Fruit fly (Drosophila melanogaster) whole organism, embryonic: Measurements from ENCODE around the gene CG3349.
A peak's percentile ranks its signal among the peaks of the same experiment; 100 is the strongest.

Source experiments
- ATbp ChIP-seq: fragments of 200-800 bp; sonication (Bioruptor generic); optimal IDR thresholded peaks from 2 replicates; lab custom pipeline; 2017; ENCODE audit warnings: missing biosample characterization, mild to moderate bottlenecking, missing genetic modification characterization, missing genetic modification reagents
- Aef1 ChIP-seq: fragments of 200-800 bp; sonication (Bioruptor generic); IDR thresholded peaks from 3 replicates; pipeline ENCODE4 v1.3.6; 2022; ENCODE audit warnings: missing biosample characterization, missing genetic modification characterization
- Blimp-1 ChIP-seq: fragments of 200-800 bp; sonication (Bioruptor generic); optimal IDR thresholded peaks from 3 replicates; lab custom pipeline; 2018; ENCODE audit warnings: missing biosample characterization, missing genetic modification characterization, mild to moderate bottlenecking, moderate library complexity, missing genetic modification reagents
- CG11504 ChIP-seq: fragments of 200-800 bp; sonication (Bioruptor generic); optimal IDR thresholded peaks from 3 replicates; lab custom pipeline; 2019; ENCODE audit warnings: missing biosample characterization, mild to moderate bottlenecking, missing genetic modification characterization, moderate library complexity
- CG11696 ChIP-seq: fragments of 200-800 bp; sonication (Bioruptor generic); IDR thresholded peaks from 2 replicates; pipeline ENCODE4 v1.3.6; 2022; ENCODE audit warnings: missing biosample characterization, missing genetic modification characterization
- CG16779 ChIP-seq: fragments of 200-800 bp; sonication (Bioruptor generic); IDR thresholded peaks from 2 replicates; pipeline ENCODE4 v1.3.6; 2022; ENCODE audit warnings: missing biosample characterization, missing genetic modification characterization
- CG17359 ChIP-seq: fragments of 200-800 bp; sonication (Bioruptor generic); optimal IDR thresholded peaks from 3 replicates; lab custom pipeline; 2018; ENCODE audit warnings: missing biosample characterization, mild to moderate bottlenecking, missing genetic modification characterization, moderate library complexity
- CG17568 ChIP-seq: fragments of 200-800 bp; sonication (Bioruptor generic); optimal IDR thresholded peaks from 2 replicates; lab custom pipeline; 2018; ENCODE audit warnings: missing biosample characterization, mild to moderate bottlenecking, missing genetic modification characterization, moderate library complexity
- CG18011 ChIP-seq: fragments of 200-800 bp; sonication (Bioruptor generic); optimal IDR thresholded peaks from 2 replicates; lab custom pipeline; 2017; ENCODE audit warnings: missing biosample characterization, missing genetic modification characterization, mild to moderate bottlenecking, moderate library complexity, missing genotype
- CG18476 ChIP-seq: fragments of 200-800 bp; sonication (Bioruptor generic); optimal IDR thresholded peaks from 2 replicates; lab custom pipeline; 2016; ENCODE audit warnings: missing biosample characterization, mild to moderate bottlenecking, missing genetic modification characterization
- CG2712 ChIP-seq: fragments of 200-800 bp; optimal IDR thresholded peaks from 3 replicates; lab custom pipeline; 2019; ENCODE audit warnings: missing biosample characterization, mild to moderate bottlenecking, missing genetic modification characterization, moderate library complexity
- CG32767 ChIP-seq: fragments of 200-800 bp; sonication (Bioruptor generic); IDR thresholded peaks from 2 replicates; pipeline ENCODE4 v1.3.6; 2022; ENCODE audit warnings: missing biosample characterization, missing genetic modification characterization
- CG3407 ChIP-seq: fragments of 200-800 bp; sonication (Bioruptor generic); optimal IDR thresholded peaks from 2 replicates; lab custom pipeline; 2018; ENCODE audit warnings: missing biosample characterization, mild to moderate bottlenecking, missing genetic modification characterization
- CG43689 ChIP-seq: fragments of 200-800 bp; sonication (Bioruptor generic); IDR thresholded peaks from 2 replicates; pipeline ENCODE4 v1.3.6; 2022; ENCODE audit warnings: missing biosample characterization, missing genetic modification characterization
- CG6813 ChIP-seq: fragments of 200-800 bp; sonication (Bioruptor generic); optimal IDR thresholded peaks from 2 replicates; lab custom pipeline; 2017; ENCODE audit warnings: missing biosample characterization, missing genetic modification characterization, mild to moderate bottlenecking, moderate library complexity, missing genetic modification reagents
- CG9437 ChIP-seq: fragments of 200-800 bp; sonication (Bioruptor generic); optimal IDR thresholded peaks from 2 replicates; lab custom pipeline; 2018; ENCODE audit warnings: missing biosample characterization, mild to moderate bottlenecking, missing genetic modification characterization
- Dek ChIP-seq: fragments of 200-800 bp; sonication (Bioruptor generic); optimal IDR thresholded peaks from 3 replicates; lab custom pipeline; 2019; ENCODE audit warnings: missing biosample characterization, mild to moderate bottlenecking, missing genetic modification characterization, moderate library complexity
- Drgx ChIP-seq: fragments of 200-800 bp; sonication (Bioruptor generic); IDR thresholded peaks from 2 replicates; pipeline ENCODE4 v1.3.6; 2022; ENCODE audit warnings: missing biosample characterization, missing genetic modification characterization
- Ets97D ChIP-seq: fragments of 200-800 bp; sonication (Bioruptor generic); optimal IDR thresholded peaks from 3 replicates; lab custom pipeline; 2016; ENCODE audit warnings: missing biosample characterization, missing genetic modification characterization
- H15 ChIP-seq: fragments of 200-800 bp; sonication (Bioruptor generic); IDR thresholded peaks from 3 replicates; pipeline ENCODE4 v1.3.6; 2022; ENCODE audit warnings: missing biosample characterization, missing genetic modification characterization
- HLH3B ChIP-seq: fragments of 200-800 bp; sonication (Bioruptor generic); IDR thresholded peaks from 2 replicates; pipeline ENCODE4 v1.3.6; 2022; ENCODE audit warnings: missing biosample characterization, missing genetic modification characterization
- Hey ChIP-seq: fragments of 200-800 bp; sonication (Bioruptor generic); optimal IDR thresholded peaks from 3 replicates; lab custom pipeline; 2018; ENCODE audit warnings: missing biosample characterization, mild to moderate bottlenecking, missing genetic modification characterization
- Hr51 ChIP-seq, 2 experiments: fragments of 200-800 bp; sonication (Bioruptor generic); optimal IDR thresholded peaks; 2 replicates in 1 of 2; 3 replicates in 1 of 2; lab custom pipeline; 2016 to 2018; ENCODE audit warnings: missing biosample characterization in 2 of 2, missing genetic modification characterization in 2 of 2, mild to moderate bottlenecking in 1 of 2, moderate library complexity in 1 of 2
- Meics ChIP-seq: fragments of 200-800 bp; sonication (Bioruptor generic); optimal IDR thresholded peaks from 2 replicates; lab custom pipeline; 2017; ENCODE audit warnings: missing biosample characterization, mild to moderate bottlenecking, missing genetic modification characterization
- Nf-YC ChIP-seq: fragments of 200-800 bp; optimal IDR thresholded peaks from 3 replicates; lab custom pipeline; 2019; ENCODE audit warnings: missing biosample characterization, mild to moderate bottlenecking, missing genetic modification characterization, moderate library complexity
- Sox100B ChIP-seq: fragments of 200-800 bp; sonication (Bioruptor generic); optimal IDR thresholded peaks from 3 replicates; lab custom pipeline; 2018; ENCODE audit warnings: missing biosample characterization, mild to moderate bottlenecking, missing genetic modification characterization
- ara ChIP-seq: fragments of 200-800 bp; sonication (Bioruptor generic); IDR thresholded peaks from 2 replicates; pipeline ENCODE4 v1.3.6; 2022; ENCODE audit warnings: missing biosample characterization, missing genetic modification characterization
- bsh ChIP-seq, 2 experiments: fragments of 200-800 bp; sonication (Bioruptor generic); optimal IDR thresholded peaks; 2 replicates each; lab custom pipeline; 2017 to 2018; ENCODE audit warnings: mild to moderate bottlenecking in 2 of 2, missing biosample characterization in 2 of 2, missing genetic modification characterization in 2 of 2, moderate library complexity in 1 of 2
- chinmo ChIP-seq: fragments of 200-800 bp; sonication (Bioruptor generic); IDR thresholded peaks from 4 replicates; pipeline ENCODE4 v1.3.6; 2022; ENCODE audit warnings: missing biosample characterization, missing genetic modification characterization; ENCODE audit not compliant: partially characterized antibody
- dmrt99B ChIP-seq: fragments of 200-800 bp; sonication (Bioruptor generic); optimal IDR thresholded peaks from 2 replicates; lab custom pipeline; 2018; ENCODE audit warnings: missing biosample characterization, mild to moderate bottlenecking, missing genetic modification characterization, moderate library complexity
- fd96Cb ChIP-seq: fragments of 200-800 bp; sonication (Bioruptor generic); optimal IDR thresholded peaks from 2 replicates; lab custom pipeline; 2018; ENCODE audit warnings: missing biosample characterization, mild to moderate bottlenecking, missing genetic modification characterization, moderate library complexity
- fu2 ChIP-seq: fragments of 200-800 bp; sonication (Bioruptor generic); optimal IDR thresholded peaks from 2 replicates; lab custom pipeline; 2016; ENCODE audit warnings: missing biosample characterization, missing genetic modification characterization
- gem ChIP-seq: fragments of 200-800 bp; sonication (Bioruptor generic); optimal IDR thresholded peaks from 2 replicates; lab custom pipeline; 2019; ENCODE audit warnings: missing biosample characterization, mild to moderate bottlenecking, missing genetic modification characterization, moderate library complexity
- hbn ChIP-seq: fragments of 200-800 bp; sonication (Bioruptor generic); IDR thresholded peaks from 2 replicates; pipeline ENCODE4 v1.3.6; 2022; ENCODE audit warnings: missing biosample characterization, missing genetic modification characterization; ENCODE audit not compliant: partially characterized antibody
- her ChIP-seq: fragments of 200-800 bp; sonication (Bioruptor generic); optimal IDR thresholded peaks from 2 replicates; lab custom pipeline; 2016; ENCODE audit warnings: missing biosample characterization, missing genetic modification characterization
- hth ChIP-seq: fragments of >200 bp; optimal IDR thresholded peaks from 2 replicates; lab custom pipeline; 2017; ENCODE audit warnings: inconsistent platforms
- insv ChIP-seq, 2 experiments: fragments of 200-800 bp; sonication (Bioruptor generic); optimal IDR thresholded peaks; 3 replicates each; lab custom pipeline; 2016 to 2018; ENCODE audit warnings: missing biosample characterization in 2 of 2, missing genetic modification characterization in 2 of 2
- lmd ChIP-seq: fragments of 200-800 bp; sonication (Bioruptor generic); IDR thresholded peaks from 2 replicates; pipeline ENCODE4 v1.3.6; 2022; ENCODE audit warnings: missing biosample characterization, missing genetic modification characterization
- pan ChIP-seq, 4 experiments: fragments of >200 bp in 3 of 4; fragments of 200-800 bp in 1 of 4; sonication (Bioruptor generic) in 1 of 4; optimal IDR thresholded peaks in 3 of 4; IDR thresholded peaks in 1 of 4; 2 replicates each; pipeline versions ENCODE4 v1.3.6 to Lab custom; 2017 to 2022; ENCODE audit warnings: missing biosample characterization in 2 of 4, missing genetic modification characterization in 2 of 4, mixed read lengths in 1 of 4
- peb ChIP-seq: fragments of 200-800 bp; sonication (Bioruptor generic); IDR thresholded peaks from 2 replicates; pipeline ENCODE4 v1.3.6; 2022; ENCODE audit warnings: missing biosample characterization, missing genetic modification characterization
- pho ChIP-seq: fragments of 200-800 bp; sonication (Bioruptor generic); optimal IDR thresholded peaks from 2 replicates; lab custom pipeline; 2016; ENCODE audit warnings: missing biosample characterization, missing genetic modification characterization
- phol ChIP-seq: fragments of 200-800 bp; sonication (Bioruptor generic); optimal IDR thresholded peaks from 3 replicates; lab custom pipeline; 2018; ENCODE audit warnings: missing biosample characterization, mild to moderate bottlenecking, missing genetic modification characterization, moderate library complexity
- prd ChIP-seq, 3 experiments: fragments of >200 bp in 2 of 3; fragments of 200-800 bp in 1 of 3; sonication (Bioruptor generic) in 1 of 3; optimal IDR thresholded peaks in 2 of 3; IDR thresholded peaks in 1 of 3; 2 replicates in 2 of 3; 3 replicates in 1 of 3; pipeline versions ENCODE4 v1.3.6 to Lab custom; 2017 to 2022; ENCODE audit warnings: missing biosample characterization in 1 of 3, missing genetic modification characterization in 1 of 3
- ranshi ChIP-seq: fragments of 200-800 bp; sonication (Bioruptor generic); IDR thresholded peaks from 2 replicates; pipeline ENCODE4 v1.3.6; 2022; ENCODE audit warnings: missing biosample characterization, missing genetic modification characterization
- sens-2 ChIP-seq: fragments of 200-800 bp; sonication (Bioruptor generic); IDR thresholded peaks from 2 replicates; pipeline ENCODE4 v1.3.6; 2022; ENCODE audit warnings: missing biosample characterization, missing genetic modification characterization
- slou ChIP-seq: fragments of 200-800 bp; sonication (Bioruptor generic); optimal IDR thresholded peaks from 3 replicates; lab custom pipeline; 2016; ENCODE audit warnings: missing biosample characterization, missing genetic modification characterization
- stwl ChIP-seq: fragments of 200-800 bp; sonication (Bioruptor generic); optimal IDR thresholded peaks from 3 replicates; lab custom pipeline; 2018; ENCODE audit warnings: missing biosample characterization, mild to moderate bottlenecking, missing genetic modification characterization, moderate library complexity
- tio ChIP-seq: fragments of 200-800 bp; sonication (Bioruptor generic); optimal IDR thresholded peaks from 2 replicates; lab custom pipeline; 2017; ENCODE audit warnings: missing biosample characterization, missing genetic modification characterization, inconsistent platforms
- unpg ChIP-seq: fragments of 200-800 bp; sonication (Bioruptor generic); optimal IDR thresholded peaks from 3 replicates; lab custom pipeline; 2018; ENCODE audit warnings: missing biosample characterization, mild to moderate bottlenecking, missing genetic modification characterization, moderate library complexity

The CG3349 gene

dm6 chr3L:15006825-15007224 lies 27.4 kb downstream of the CG3349 start (continued):
- TF ChIP-seq Drgx (GFP tag; lab: Robert Waterston, UW), result peak; percentile 92
- TF ChIP-seq gem (tag; lab: Kevin White, UChicago), result peak; percentile 65
- no peak for TF ChIP-seq hbn (GFP tag; lab: Robert Waterston, UW)
- TF ChIP-seq CG11504 (tag; lab: Kevin White, UChicago), result peak; percentile 35
- peak; percentile 18 for TF ChIP-seq dmrt99B
- TF ChIP-seq CG16779 (GFP tag; lab: Robert Waterston, UW), result no peak
- TF ChIP-seq H15 (GFP tag; lab: Robert Waterston, UW), result no peak
- TF ChIP-seq CG18011, result no peak
- no peak for TF ChIP-seq stwl (tag; lab: Kevin White, UChicago)
- no peak for TF ChIP-seq Aef1 (GFP tag; lab: Robert Waterston, UW)
- TF ChIP-seq CG2712 (tag; lab: Kevin White, UChicago), result peak; percentile 19
- TF ChIP-seq lmd (GFP tag; lab: Robert Waterston, UW), result 0 out of 2 replicates have a peak, but pooled peaks have one; percentile 17
- no peak for TF ChIP-seq her (GFP tag; lab: Kevin White, UChicago)
- TF ChIP-seq unpg, result peak; percentile 48
- no peak for TF ChIP-seq HLH3B (GFP tag; lab: Robert Waterston, UW)
- TF ChIP-seq CG18476, result no peak
- no peak for TF ChIP-seq CG6813 (GFP tag; lab: Kevin White, UChicago)
- TF ChIP-seq Blimp-1 (GFP tag; lab: Kevin White, UChicago), result peak; percentile 42
- TF ChIP-seq phol, result peak; percentile 15
- TF ChIP-seq CG17359 (tag; lab: Kevin White, UChicago), result peak; percentile 7
- TF ChIP-seq CG32767, result no peak
- no peak for TF ChIP-seq Dek (tag; lab: Kevin White, UChicago)
- TF ChIP-seq Sox100B (GFP tag; lab: Kevin White, UChicago), result no peak
- no peak for TF ChIP-seq tio (GFP tag; lab: Kevin White, UChicago)
- TF ChIP-seq Hr51 (GFP tag; optimal IDR thresholded peaks at IDR 0.05; lab: Kevin White, UChicago), result no peak
- no peak for TF ChIP-seq fu2 (GFP tag; lab: Kevin White, UChicago)
- TF ChIP-seq slou (GFP tag; lab: Kevin White, UChicago), result no peak
- no peak for TF ChIP-seq Nf-YC (tag; lab: Kevin White, UChicago)
- TF ChIP-seq CG43689, result no peak
- no peak for TF ChIP-seq fd96Cb (tag; lab: Kevin White, UChicago)
- TF ChIP-seq CG3407 (GFP tag; lab: Kevin White, UChicago), result no peak
- TF ChIP-seq chinmo (GFP tag; lab: Robert Waterston, UW), result no peak
- no peak for TF ChIP-seq prd (optimal IDR thresholded peaks at IDR 0.05; lab: Kevin White, UChicago)
- TF ChIP-seq prd (GFP tag; IDR thresholded peaks at IDR 0.05; lab: Robert Waterston, UW), result peak; percentile 30; the same call in 2 of the 3 replicates
- no peak for TF ChIP-seq peb
- TF ChIP-seq ara, result peak; percentile 39; the same call in 1 of the 2 replicates
- no peak for TF ChIP-seq CG17568 (GFP tag; lab: Kevin White, UChicago)
- TF ChIP-seq Hey (tag; lab: Kevin White, UChicago), result no peak
- no peak for TF ChIP-seq hth (lab: Kevin White, UChicago)
- TF ChIP-seq pan (optimal IDR thresholded peaks at IDR 0.05; lab: Kevin White, UChicago), result no peak
- TF ChIP-seq pan (GFP tag; optimal IDR thresholded peaks at IDR 0.05 in 1 of 2, IDR thresholded peaks at IDR 0.05 in 1 of 2), result peak in 1 of 2 experiments; percentile 59
- TF ChIP-seq ATbp (GFP tag; lab: Kevin White, UChicago), result peak; percentile 13
- TF ChIP-seq pho (GFP tag; lab: Kevin White, UChicago), result no peak
- no peak for TF ChIP-seq sens-2 (GFP tag; lab: Robert Waterston, UW)
- no peak for TF ChIP-seq CG11696 (GFP tag; lab: Robert Waterston, UW)
- TF ChIP-seq insv (GFP tag; optimal IDR thresholded peaks at IDR 0.05; lab: Kevin White, UChicago), result no peak
- no peak for TF ChIP-seq Meics (GFP tag; lab: Kevin White, UChicago)
- no peak for TF ChIP-seq CG9437
- no peak for TF ChIP-seq Ets97D (GFP tag; lab: Kevin White, UChicago)
- TF ChIP-seq ranshi (GFP tag; lab: Robert Waterston, UW), result no peak
- peak; percentile 36 to 45 for TF ChIP-seq bsh (GFP tag; optimal IDR thresholded peaks at IDR 0.05; lab: Kevin White, UChicago)
